Fruit fly (Drosophila melanogaster) whole organism: ENCODE data around the gene CG33985.

ENCODE experiments used
- CG8478 ChIP-seq: fragments of >200 bp; optimal IDR thresholded peaks from 2 replicates; lab custom pipeline; 2018; ENCODE audit warnings: inconsistent platforms
- Dll ChIP-seq: fragments of >200 bp; optimal IDR thresholded peaks from 2 replicates; lab custom pipeline; 2017
- pan ChIP-seq: fragments of >200 bp; optimal IDR thresholded peaks from 2 replicates; lab custom pipeline; 2017
- psq ChIP-seq: fragments of >200 bp; optimal IDR thresholded peaks from 2 replicates; lab custom pipeline; 2017

dm6 chr3L:15493886-15494598 is 32.6 kb downstream of the CG33985 start:
- no peak for TF ChIP-seq CG8478 (lab: Kevin White, UChicago)
- no peak for TF ChIP-seq pan (lab: Kevin White, UChicago)
- no peak for TF ChIP-seq psq (lab: Kevin White, UChicago)
- no peak for TF ChIP-seq Dll (lab: Kevin White, UChicago)
